Fruit fly (Drosophila melanogaster) whole organism, embryonic: ENCODE results near the gene Art3.

ENCODE experiments used
- CG10565 ChIP-seq: fragments of 200-800 bp; sonication (Bioruptor generic); optimal IDR thresholded peaks from 3 replicates; lab custom pipeline; 2016; ENCODE audit warnings: missing biosample characterization, mild to moderate bottlenecking, missing genetic modification characterization
- CG12155 ChIP-seq: fragments of 200-800 bp; sonication (Bioruptor generic); optimal IDR thresholded peaks from 3 replicates; lab custom pipeline; 2016; ENCODE audit warnings: missing biosample characterization, missing genetic modification characterization
- CG14014 ChIP-seq: fragments of 200-800 bp; sonication (Bioruptor generic); IDR thresholded peaks from 2 replicates; pipeline ENCODE4 v1.3.6; 2022; ENCODE audit warnings: missing biosample characterization, missing genetic modification characterization
- CG16813 ChIP-seq: fragments of 200-800 bp; sonication (Bioruptor generic); IDR thresholded peaks from 3 replicates; pipeline ENCODE4 v1.3.6; 2022; ENCODE audit warnings: missing biosample characterization, missing genetic modification characterization; ENCODE audit not compliant: partially characterized antibody
- CG17568 ChIP-seq: fragments of 200-800 bp; sonication (Bioruptor generic); optimal IDR thresholded peaks from 2 replicates; lab custom pipeline; 2018; ENCODE audit warnings: missing biosample characterization, mild to moderate bottlenecking, missing genetic modification characterization, moderate library complexity
- CG18619 ChIP-seq: fragments of 200-800 bp; sonication (Bioruptor generic); optimal IDR thresholded peaks from 3 replicates; lab custom pipeline; 2017; ENCODE audit warnings: missing biosample characterization, mild to moderate bottlenecking, missing genetic modification characterization
- CG2712 ChIP-seq: fragments of 200-800 bp; optimal IDR thresholded peaks from 3 replicates; lab custom pipeline; 2019; ENCODE audit warnings: missing biosample characterization, mild to moderate bottlenecking, missing genetic modification characterization, moderate library complexity
- CG31441 ChIP-seq: fragments of 200-800 bp; sonication (Bioruptor generic); IDR thresholded peaks from 2 replicates; pipeline ENCODE4 v1.3.6; 2022; ENCODE audit warnings: missing biosample characterization, missing genetic modification characterization
- CG32772 ChIP-seq: fragments of 200-800 bp; sonication (Bioruptor generic); IDR thresholded peaks from 2 replicates; pipeline ENCODE4 v1.3.6; 2022; ENCODE audit warnings: missing biosample characterization, missing genetic modification characterization
- CG3281 ChIP-seq: fragments of 200-800 bp; sonication (Bioruptor generic); optimal IDR thresholded peaks from 3 replicates; lab custom pipeline; 2017; ENCODE audit warnings: missing biosample characterization, mild to moderate bottlenecking, missing genetic modification characterization
- CG3407 ChIP-seq: fragments of 200-800 bp; sonication (Bioruptor generic); optimal IDR thresholded peaks from 2 replicates; lab custom pipeline; 2018; ENCODE audit warnings: missing biosample characterization, mild to moderate bottlenecking, missing genetic modification characterization
- CG34224 ChIP-seq: fragments of 200-800 bp; sonication (Bioruptor generic); IDR thresholded peaks from 3 replicates; pipeline ENCODE4 v1.3.6; 2022; ENCODE audit warnings: missing biosample characterization, missing genetic modification characterization; ENCODE audit not compliant: partially characterized antibody
- CG5245 ChIP-seq: fragments of 200-800 bp; sonication (Bioruptor generic); optimal IDR thresholded peaks from 3 replicates; lab custom pipeline; 2016; ENCODE audit warnings: missing biosample characterization, missing genetic modification characterization
- CG6683 ChIP-seq: fragments of 200-800 bp; sonication (Bioruptor generic); optimal IDR thresholded peaks from 2 replicates; lab custom pipeline; 2017; ENCODE audit warnings: missing biosample characterization, mild to moderate bottlenecking, missing genetic modification characterization, missing genetic modification reagents
- CG6689 ChIP-seq: fragments of 200-800 bp; sonication (Bioruptor generic); IDR thresholded peaks from 2 replicates; pipeline ENCODE4 v1.3.6; 2022; ENCODE audit warnings: missing biosample characterization, missing genetic modification characterization
- CG7556 ChIP-seq: fragments of 200-800 bp; sonication (Bioruptor generic); optimal IDR thresholded peaks from 2 replicates; lab custom pipeline; 2017; ENCODE audit warnings: missing biosample characterization, mild to moderate bottlenecking, missing genetic modification characterization
- CG7963 ChIP-seq: fragments of 200-800 bp; sonication (Bioruptor generic); IDR thresholded peaks from 3 replicates; pipeline ENCODE4 v1.3.6; 2022; ENCODE audit warnings: missing biosample characterization, missing genetic modification characterization; ENCODE audit not compliant: partially characterized antibody
- CkIIα-i1 ChIP-seq: fragments of 200-800 bp; sonication (Bioruptor generic); IDR thresholded peaks from 2 replicates; pipeline ENCODE4 v1.3.6; 2022; ENCODE audit warnings: missing biosample characterization, missing genetic modification characterization
- E2f2 ChIP-seq: fragments of 200-800 bp; sonication (Bioruptor generic); IDR thresholded peaks from 2 replicates; pipeline ENCODE4 v1.3.6; 2022; ENCODE audit warnings: missing biosample characterization, missing genetic modification characterization
- ERR ChIP-seq: fragments of 200-800 bp; sonication (Bioruptor generic); optimal IDR thresholded peaks from 2 replicates; lab custom pipeline; 2016; ENCODE audit warnings: missing biosample characterization, missing genetic modification characterization
- Eip74EF ChIP-seq, 2 experiments: fragments of 200-800 bp in 1 of 2; fragments of >200 bp in 1 of 2; sonication (Bioruptor generic) in 1 of 2; optimal IDR thresholded peaks; 2 replicates each; lab custom pipeline; 2017 to 2019; ENCODE audit warnings: missing biosample characterization in 2 of 2, missing genetic modification characterization in 2 of 2, mild to moderate bottlenecking in 1 of 2, moderate library complexity in 1 of 2
- Ets65A ChIP-seq: fragments of 200-800 bp; sonication (Bioruptor generic); peaks from one replicate; lab custom pipeline; 2016; ENCODE audit warnings: missing biosample characterization, missing genetic modification characterization
- H15 ChIP-seq: fragments of 200-800 bp; sonication (Bioruptor generic); IDR thresholded peaks from 3 replicates; pipeline ENCODE4 v1.3.6; 2022; ENCODE audit warnings: missing biosample characterization, missing genetic modification characterization
- HmgZ ChIP-seq: fragments of 200-800 bp; sonication (Bioruptor generic); optimal IDR thresholded peaks from 2 replicates; lab custom pipeline; 2018; ENCODE audit warnings: missing biosample characterization, mild to moderate bottlenecking, missing genetic modification characterization
- Hmr ChIP-seq: fragments of 200-800 bp; sonication (Bioruptor generic); optimal IDR thresholded peaks from 3 replicates; lab custom pipeline; 2017; ENCODE audit warnings: mild to moderate bottlenecking, missing biosample characterization, missing genetic modification reagents, missing genetic modification characterization
- Nf-YC ChIP-seq: fragments of 200-800 bp; optimal IDR thresholded peaks from 3 replicates; lab custom pipeline; 2019; ENCODE audit warnings: missing biosample characterization, mild to moderate bottlenecking, missing genetic modification characterization, moderate library complexity
- Optix ChIP-seq: fragments of 200-800 bp; sonication (Bioruptor generic); IDR thresholded peaks from 3 replicates; pipeline ENCODE4 v1.3.6; 2022; ENCODE audit warnings: missing biosample characterization, missing genetic modification characterization
- amos ChIP-seq: fragments of 200-800 bp; sonication (Bioruptor generic); IDR thresholded peaks from 2 replicates; pipeline ENCODE4 v1.3.6; 2022; ENCODE audit warnings: missing biosample characterization, missing genetic modification characterization; ENCODE audit not compliant: partially characterized antibody
- ato ChIP-seq: fragments of 200-800 bp; sonication (Bioruptor generic); IDR thresholded peaks from 2 replicates; pipeline ENCODE4 v1.3.6; 2022; ENCODE audit warnings: missing biosample characterization, missing genetic modification characterization; ENCODE audit not compliant: partially characterized antibody
- bowl ChIP-seq: fragments of 200-800 bp; sonication (Bioruptor generic); IDR thresholded peaks from 2 replicates; pipeline ENCODE4 v1.3.6; 2022; ENCODE audit warnings: missing biosample characterization, missing genetic modification characterization
- cato ChIP-seq: fragments of 200-800 bp; sonication (Bioruptor generic); optimal IDR thresholded peaks from 2 replicates; lab custom pipeline; 2016; ENCODE audit warnings: missing biosample characterization, missing genetic modification characterization, borderline replicate concordance
- croc ChIP-seq: fragments of 200-800 bp; sonication (Bioruptor generic); conservative IDR thresholded peaks from 3 replicates; pipeline ENCODE4 v1.3.6; 2022; ENCODE audit warnings: missing biosample characterization, missing genetic modification characterization
- da ChIP-seq: fragments of 200-800 bp; sonication (Bioruptor generic); optimal IDR thresholded peaks from 2 replicates; lab custom pipeline; 2016; ENCODE audit warnings: missing biosample characterization, missing genetic modification characterization
- dpn ChIP-seq, 2 experiments: fragments of 200-800 bp; sonication (Bioruptor generic); optimal IDR thresholded peaks; 3 replicates each; lab custom pipeline; 2016; ENCODE audit warnings: missing biosample characterization in 2 of 2, missing genetic modification characterization in 2 of 2
- eve ChIP-seq, 2 experiments: fragments of >200 bp; optimal IDR thresholded peaks; 2 replicates each; lab custom pipeline; 2017; ENCODE audit warnings: missing biosample characterization in 2 of 2, missing genetic modification characterization in 2 of 2
- fd102C ChIP-seq: fragments of 200-800 bp; sonication (Bioruptor generic); optimal IDR thresholded peaks from 2 replicates; lab custom pipeline; 2018; ENCODE audit warnings: missing biosample characterization, mild to moderate bottlenecking, missing genetic modification characterization, moderate library complexity
- fd96Cb ChIP-seq: fragments of 200-800 bp; sonication (Bioruptor generic); optimal IDR thresholded peaks from 2 replicates; lab custom pipeline; 2018; ENCODE audit warnings: missing biosample characterization, mild to moderate bottlenecking, missing genetic modification characterization, moderate library complexity
- ftz-f1 ChIP-seq: fragments of 200-800 bp; sonication (Bioruptor generic); optimal IDR thresholded peaks from 2 replicates; lab custom pipeline; 2016; ENCODE audit warnings: missing biosample characterization, missing genetic modification characterization
- gro ChIP-seq: fragments of 200-800 bp; sonication (Bioruptor generic); optimal IDR thresholded peaks from 2 replicates; lab custom pipeline; 2016; ENCODE audit warnings: missing biosample characterization, missing genetic modification characterization
- h ChIP-seq: fragments of >200 bp; optimal IDR thresholded peaks from 2 replicates; lab custom pipeline; 2017
- mld ChIP-seq: fragments of 200-800 bp; sonication (Bioruptor generic); IDR thresholded peaks from 3 replicates; pipeline ENCODE4 v1.3.6; 2022; ENCODE audit warnings: missing biosample characterization, missing genetic modification characterization; ENCODE audit not compliant: partially characterized antibody
- onecut ChIP-seq: fragments of 200-800 bp; sonication (Bioruptor generic); IDR thresholded peaks from 2 replicates; pipeline ENCODE4 v1.3.6; 2022; ENCODE audit warnings: missing biosample characterization, missing genetic modification characterization
- rib ChIP-seq: fragments of 200-800 bp; sonication (Bioruptor generic); IDR thresholded peaks from 2 replicates; pipeline ENCODE4 v1.3.6; 2022; ENCODE audit warnings: missing biosample characterization, missing genetic modification characterization
- sisA ChIP-seq: fragments of 200-800 bp; sonication (Bioruptor generic); IDR thresholded peaks from 2 replicates; pipeline ENCODE4 v1.3.6; 2022; ENCODE audit warnings: missing biosample characterization, missing genetic modification characterization
- sna ChIP-seq: fragments of 200-800 bp; sonication (Bioruptor generic); IDR thresholded peaks from 2 replicates; pipeline ENCODE4 v1.3.6; 2022; ENCODE audit warnings: missing biosample characterization, missing genetic modification characterization; ENCODE audit not compliant: partially characterized antibody
- sqz ChIP-seq: fragments of 200-800 bp; sonication (Bioruptor generic); optimal IDR thresholded peaks from 3 replicates; lab custom pipeline; 2018; ENCODE audit warnings: missing biosample characterization, mild to moderate bottlenecking, missing genetic modification characterization
- tio ChIP-seq: fragments of 200-800 bp; sonication (Bioruptor generic); optimal IDR thresholded peaks from 2 replicates; lab custom pipeline; 2017; ENCODE audit warnings: missing biosample characterization, missing genetic modification characterization, inconsistent platforms
- vfl ChIP-seq: fragments of 200-800 bp; sonication (Bioruptor generic); optimal IDR thresholded peaks from 2 replicates; lab custom pipeline; 2016; ENCODE audit warnings: missing biosample characterization, missing genetic modification characterization

The Art3 gene

dm6 chr3R:15242186-15243045, 13.2 kb upstream of the Art3 start, which contains the start of the genes tefu and Hsc70-4 (continued):
- TF ChIP-seq onecut (GFP tag; lab: Robert Waterston, UW) (peak; percentile 85), CG7963 (GFP tag; lab: Robert Waterston, UW) (0 out of 3 replicates have a peak, but pooled peaks have one; percentile 6), eve (GFP tag; optimal IDR thresholded peaks at IDR 0.05; lab: Kevin White, UChicago) (no peak), CG18619 (peak; percentile 76), h (lab: Kevin White, UChicago) (no peak), sisA (GFP tag; lab: Robert Waterston, UW) (peak; percentile 90), cato (GFP tag; lab: Kevin White, UChicago) (peak; percentile 37), fd102C (GFP tag; lab: Kevin White, UChicago) (no peak), CG5245 (GFP tag; lab: Kevin White, UChicago) (peak; percentile 46), CG16813 (GFP tag; lab: Robert Waterston, UW) (no peak), vfl (GFP tag; lab: Kevin White, UChicago) (peak; percentile 71), ato (GFP tag; lab: Robert Waterston, UW) (0 out of 2 replicates have a peak, but pooled peaks have one; percentile 17), Nf-YC (tag; lab: Kevin White, UChicago) (peak; percentile 30), CG17568 (GFP tag; lab: Kevin White, UChicago) (no peak), sna (GFP tag; lab: Robert Waterston, UW) (no peak), Ets65A (GFP tag; lab: Kevin White, UChicago) (peak; percentile 98), croc (peak; percentile 49; the same call in 2 of the 3 replicates), CG14014 (peak; percentile 61; the same call in 1 of the 2 replicates), E2f2 (GFP tag; lab: Robert Waterston, UW) (peak; percentile 71), CG2712 (no peak), ERR (GFP tag; lab: Kevin White, UChicago) (no peak), CG7556 (GFP tag; lab: Kevin White, UChicago) (no peak), CG3281 (GFP tag; lab: Kevin White, UChicago) (peak; percentile 44), CG31441 (GFP tag; lab: Robert Waterston, UW) (peak; percentile 12), CG6683 (GFP tag; lab: Kevin White, UChicago) (no peak), amos (GFP tag; lab: Robert Waterston, UW) (peak; percentile 51; the same call in 1 of the 2 replicates), Eip74EF (GFP tag; optimal IDR thresholded peaks at IDR 0.05; lab: Kevin White, UChicago) (peak in 1 of 2 experiments; percentile 82), CG6689 (GFP tag; lab: Robert Waterston, UW) (peak; percentile 82), dpn (GFP tag; optimal IDR thresholded peaks at IDR 0.05; lab: Kevin White, UChicago) (peak; percentile 79 to 83), Optix (GFP tag; lab: Robert Waterston, UW) (peak; percentile 60; the same call in 2 of the 3 replicates), gro (peak; percentile 4), mld (GFP tag; lab: Robert Waterston, UW) (no peak), Hmr (GFP tag; lab: Kevin White, UChicago) (peak; percentile 14), H15 (GFP tag; lab: Robert Waterston, UW) (peak; percentile 72; the same call in 2 of the 3 replicates), CG10565 (GFP tag; lab: Kevin White, UChicago) (no peak), CG34224 (GFP tag; lab: Robert Waterston, UW) (no peak), CG3407 (GFP tag; lab: Kevin White, UChicago) (peak; percentile 34), bowl (GFP tag; lab: Robert Waterston, UW) (no peak), HmgZ (peak; percentile 64), tio (GFP tag; lab: Kevin White, UChicago) (no peak), sqz (peak; percentile 95), da (GFP tag; lab: Kevin White, UChicago) (no peak), CG12155 (GFP tag; lab: Kevin White, UChicago) (peak; percentile 72), CkIIα-i1 (GFP tag; lab: Robert Waterston, UW) (no peak), CG32772 (peak; percentile 76), fd96Cb (peak; percentile 80), ftz-f1 (GFP tag; lab: Kevin White, UChicago) (no peak), rib (GFP tag; lab: Robert Waterston, UW) (peak; percentile 81; the same call in 1 of the 2 replicates)
